Fruit fly (Drosophila melanogaster) whole organism: ENCODE measurements around the gene Nedd4.

Source experiments
- CG8478 ChIP-seq: fragments of >200 bp; optimal IDR thresholded peaks from 2 replicates; lab custom pipeline; 2018; ENCODE audit warnings: inconsistent platforms
- Dll ChIP-seq: fragments of >200 bp; optimal IDR thresholded peaks from 2 replicates; lab custom pipeline; 2017
- EcR ChIP-seq, 2 experiments: fragments of >200 bp; optimal IDR thresholded peaks; 2 replicates each; lab custom pipeline; 2017; ENCODE audit warnings: missing biosample characterization in 2 of 2, missing genetic modification characterization in 2 of 2, missing genetic modification reagents in 2 of 2
- pan ChIP-seq: fragments of >200 bp; optimal IDR thresholded peaks from 2 replicates; lab custom pipeline; 2017
- psq ChIP-seq: fragments of >200 bp; optimal IDR thresholded peaks from 2 replicates; lab custom pipeline; 2017

DNA sequence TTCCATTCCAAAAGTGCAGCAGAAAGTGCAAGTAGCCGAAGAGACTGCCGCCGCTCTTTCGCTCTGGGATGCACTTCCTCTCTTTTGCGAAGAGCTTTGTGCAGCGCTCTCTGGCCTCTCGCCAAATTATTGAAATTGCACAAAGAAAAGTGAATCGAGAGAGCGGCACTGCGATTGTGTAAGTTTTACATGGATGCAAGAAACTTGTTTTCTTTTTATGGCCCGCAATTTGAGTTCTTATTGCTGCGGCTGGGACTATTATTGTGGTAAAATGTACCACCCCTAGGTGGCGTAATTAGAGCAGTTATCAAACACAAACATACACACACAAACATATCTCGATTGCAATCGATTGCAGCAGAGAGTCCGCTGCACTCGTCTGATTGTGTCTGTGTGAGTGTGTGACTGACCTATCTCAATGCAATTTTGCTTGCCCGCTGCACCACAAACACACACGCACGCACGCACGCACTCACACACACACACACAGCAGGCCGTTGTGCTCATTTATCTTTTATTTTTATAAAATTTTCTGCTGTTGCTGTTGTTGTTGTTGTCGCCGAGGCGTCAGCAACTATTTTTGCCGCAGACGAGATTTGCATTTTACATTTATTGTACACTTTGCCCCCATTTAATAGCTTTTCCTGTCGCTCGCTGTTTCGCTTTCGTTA, 29.4 kb upstream of the Nedd4 start:
- TF ChIP-seq psq (lab: Kevin White, UChicago) (no peak), pan (no peak), EcR (GFP tag; optimal IDR thresholded peaks at IDR 0.05; lab: Kevin White, UChicago) (peak in 1 of 2 experiments; percentile 87), CG8478 (no peak), Dll (lab: Kevin White, UChicago) (no peak)
